Worm (Caenorhabditis elegans) whole organism, L1 larva: ENCODE measurements around the gene zag-1.

Experiments
- aly-2 ChIP-seq: fragments of 150-350 bp; optimal IDR thresholded peaks from 2 replicates; lab custom pipeline; 2014; ENCODE audit warnings: missing biosample characterization, missing genetic modification characterization
- ama-1 ChIP-seq: fragments of 150-350 bp; optimal IDR thresholded peaks from 2 replicates; lab custom pipeline; 2014
- nhr-12 ChIP-seq: sonication (generic microtip); optimal IDR thresholded peaks from 2 replicates; lab custom pipeline; 2017; ENCODE audit warnings: missing biosample characterization, missing genetic modification characterization
- nhr-47 ChIP-seq: sonication (generic microtip); optimal IDR thresholded peaks from 2 replicates; lab custom pipeline; 2016; ENCODE audit warnings: mild to moderate bottlenecking, missing genetic modification characterization, moderate library complexity, missing compliant biosample characterization
- unc-62 ChIP-seq: fragments of 150-350 bp; optimal IDR thresholded peaks from 2 replicates; lab custom pipeline; 2014; ENCODE audit warnings: missing biosample characterization, missing genetic modification reagents, missing genetic modification characterization

DNA sequence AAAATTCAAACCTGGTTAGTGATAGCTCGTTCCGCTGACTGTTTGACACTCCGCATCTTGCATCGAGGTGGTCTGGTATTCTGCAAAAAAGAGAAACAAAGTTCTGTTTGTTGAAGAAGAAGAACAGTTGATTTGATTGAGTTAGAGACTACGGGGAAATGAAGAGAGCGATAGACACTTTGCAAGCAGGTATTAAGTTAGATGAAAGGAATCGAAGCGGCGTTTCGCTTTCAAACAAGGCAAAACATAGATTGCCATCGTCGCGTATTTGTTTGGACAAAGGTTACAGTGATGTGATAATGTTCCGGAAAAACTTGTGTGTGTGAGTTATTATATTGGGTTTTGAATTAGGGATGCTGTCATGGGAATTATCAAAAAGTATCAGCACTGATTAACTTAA lies 38.4 kb upstream of the zag-1 start:
- TF ChIP-seq aly-2 (tag; lab: Kevin White, UChicago) (no peak), ama-1 (lab: Kevin White, UChicago) (no peak), nhr-12 (tag; lab: Kevin White, UChicago) (no peak), unc-62 (GFP tag; lab: Kevin White, UChicago) (no peak), nhr-47 (tag; lab: Kevin White, UChicago) (no peak)
